Worm (Caenorhabditis elegans): ENCODE measurements around the gene irld-4.

irld-4 gene

ce11 chrIV:14610942-14611724 lies 21.8 kb upstream of the irld-4 start:
- TF ChIP-seq flt-1 (GFP tag; IDR thresholded peaks at IDR 0.05) (no peak), klf-2 (GFP tag; conservative IDR thresholded peaks at IDR 0.05) (no peak), ref-1 (GFP tag; conservative IDR thresholded peaks at IDR 0.05) (no peak), ztf-29 (GFP tag; IDR thresholded peaks at IDR 0.05) (no peak), T22C8.4 (GFP tag; IDR thresholded peaks at IDR 0.05) (no peak), med-1 (GFP tag; optimal IDR thresholded peaks at IDR 0.05; ENCODE audit: insufficient read depth) (no peak), cog-1 (tag; optimal IDR thresholded peaks at IDR 0.05) (no peak), ztf-23 (GFP tag; IDR thresholded peaks at IDR 0.05) (no peak), tab-1 (GFP tag; IDR thresholded peaks at IDR 0.05) (no peak)

ce11 chrIV:14611892-14612497 lies 20.9 kb upstream of the irld-4 start:
- TF ChIP-seq flt-1 (GFP tag; IDR thresholded peaks at IDR 0.05) (no peak), med-1 (GFP tag; optimal IDR thresholded peaks at IDR 0.05; ENCODE audit: insufficient read depth) (no peak), ztf-29 (GFP tag; IDR thresholded peaks at IDR 0.05) (no peak; the same call in 1 of the 2 replicates), cog-1 (tag; optimal IDR thresholded peaks at IDR 0.05) (no peak), ref-1 (GFP tag; conservative IDR thresholded peaks at IDR 0.05) (no peak), ztf-23 (GFP tag; IDR thresholded peaks at IDR 0.05) (no peak), tab-1 (GFP tag; IDR thresholded peaks at IDR 0.05) (no peak), klf-2 (GFP tag; conservative IDR thresholded peaks at IDR 0.05) (no peak), T22C8.4 (GFP tag; IDR thresholded peaks at IDR 0.05) (no peak)

DNA sequence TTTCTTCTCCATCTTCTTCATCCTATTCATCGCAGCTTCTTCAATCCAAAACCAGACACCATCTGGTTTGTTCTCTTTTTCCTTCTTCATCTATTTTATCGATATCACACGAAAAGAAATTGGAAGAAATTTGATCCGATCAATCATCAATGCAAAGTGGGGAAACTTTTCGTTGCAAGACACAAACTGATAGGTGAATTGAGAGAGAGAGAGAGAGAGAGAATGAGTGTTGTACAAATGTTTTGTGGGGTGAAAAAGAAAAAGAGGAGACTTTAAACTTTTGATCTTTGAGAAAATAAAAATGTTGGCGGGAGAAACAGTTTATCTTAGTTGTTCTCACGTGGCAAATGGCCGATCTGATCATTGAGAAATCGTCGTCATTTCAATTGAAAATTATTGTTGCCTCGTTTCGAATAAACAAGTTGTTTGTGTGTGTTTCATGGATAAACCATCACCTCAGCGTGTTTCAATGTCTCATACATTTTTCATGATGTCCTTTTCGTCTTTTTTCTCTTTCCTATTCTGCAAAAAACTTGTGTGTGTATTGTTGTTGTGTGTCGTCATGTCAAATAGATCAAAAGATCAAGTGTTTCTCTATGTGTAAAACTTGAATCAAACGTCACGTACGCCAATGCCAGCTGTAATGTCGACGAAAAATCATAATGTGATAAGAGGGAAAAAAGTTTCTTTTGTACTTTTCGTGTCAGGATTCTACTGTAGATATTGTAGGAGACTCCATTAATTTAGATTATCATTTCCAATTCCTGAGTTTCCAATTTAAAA lies 20.2 kb upstream of the irld-4 start:
- no peak for TF ChIP-seq flt-1 (GFP tag; IDR thresholded peaks at IDR 0.05)
- no peak for TF ChIP-seq ref-1 (GFP tag; conservative IDR thresholded peaks at IDR 0.05)
- no peak for TF ChIP-seq ztf-29 (GFP tag; IDR thresholded peaks at IDR 0.05)
- TF ChIP-seq cog-1 (tag; optimal IDR thresholded peaks at IDR 0.05) = no peak
- no peak for TF ChIP-seq T22C8.4 (GFP tag; IDR thresholded peaks at IDR 0.05)
- TF ChIP-seq med-1 (GFP tag; optimal IDR thresholded peaks at IDR 0.05; ENCODE audit: insufficient read depth) = no peak
- no peak for TF ChIP-seq klf-2 (GFP tag; conservative IDR thresholded peaks at IDR 0.05)
- no peak for TF ChIP-seq tab-1 (GFP tag; IDR thresholded peaks at IDR 0.05)
- no peak for TF ChIP-seq ztf-23 (GFP tag; IDR thresholded peaks at IDR 0.05)

DNA sequence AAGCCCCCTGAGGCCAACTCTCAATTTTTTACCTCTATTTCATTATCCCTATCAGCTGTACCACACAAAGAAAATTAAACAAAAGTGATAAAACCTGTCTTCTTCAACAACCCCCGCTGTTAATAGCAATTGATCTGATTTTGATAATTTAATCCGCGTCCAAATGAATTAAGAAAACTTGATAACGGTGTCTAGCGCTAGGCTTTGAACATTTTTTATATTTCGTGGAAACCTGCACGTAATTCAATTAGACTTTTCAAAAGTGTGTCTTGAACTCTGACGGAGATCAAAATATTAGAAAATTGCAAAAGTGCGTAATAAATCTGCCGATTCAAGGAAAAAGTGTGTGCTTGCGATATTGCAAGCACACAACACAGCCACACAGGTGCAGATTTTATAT lies 19.5 kb upstream of the irld-4 start:
- TF ChIP-seq cog-1 (tag; optimal IDR thresholded peaks at IDR 0.05) (no peak), ztf-29 (GFP tag; IDR thresholded peaks at IDR 0.05) (no peak), ref-1 (GFP tag; conservative IDR thresholded peaks at IDR 0.05) (no peak), ztf-23 (GFP tag; IDR thresholded peaks at IDR 0.05) (no peak), med-1 (GFP tag; optimal IDR thresholded peaks at IDR 0.05; ENCODE audit: insufficient read depth) (no peak), T22C8.4 (GFP tag; IDR thresholded peaks at IDR 0.05) (no peak), klf-2 (GFP tag; conservative IDR thresholded peaks at IDR 0.05) (no peak), flt-1 (GFP tag; IDR thresholded peaks at IDR 0.05) (no peak)

DNA sequence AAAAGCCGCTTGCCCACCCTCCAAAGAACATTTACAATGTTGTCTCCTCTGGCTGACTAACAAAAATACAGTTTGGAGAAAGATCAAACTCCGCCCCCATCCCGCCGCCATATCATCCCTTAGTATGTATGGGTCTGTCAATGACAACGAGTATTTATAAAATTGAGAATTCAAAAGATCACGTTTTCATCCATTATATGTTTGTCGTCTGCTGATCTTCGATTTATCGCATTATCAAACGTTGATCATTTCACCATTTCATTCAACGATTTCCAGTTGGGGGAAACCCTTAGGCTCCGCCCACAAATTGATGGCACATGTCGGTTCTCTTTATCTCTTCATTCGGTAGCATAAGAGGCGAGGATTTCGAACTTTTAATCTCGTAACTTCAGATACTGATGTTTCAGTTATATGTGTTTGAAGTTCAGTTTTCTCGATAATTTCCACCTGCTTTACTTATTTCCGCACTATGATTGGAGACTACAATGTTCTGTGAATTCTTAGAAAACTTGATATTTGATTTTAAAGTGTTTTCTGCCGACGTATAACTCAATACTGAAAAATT lies 18.6 kb upstream of the irld-4 start:
- TF ChIP-seq ztf-29 (GFP tag; IDR thresholded peaks at IDR 0.05) (no peak), ref-1 (GFP tag; conservative IDR thresholded peaks at IDR 0.05) (no peak), tab-1 (GFP tag; IDR thresholded peaks at IDR 0.05) (no peak), med-1 (GFP tag; optimal IDR thresholded peaks at IDR 0.05; ENCODE audit: insufficient read depth) (no peak), ztf-23 (GFP tag; IDR thresholded peaks at IDR 0.05) (no peak), flt-1 (GFP tag; IDR thresholded peaks at IDR 0.05) (no peak), cog-1 (tag; optimal IDR thresholded peaks at IDR 0.05) (no peak), T22C8.4 (GFP tag; IDR thresholded peaks at IDR 0.05) (no peak), klf-2 (GFP tag; conservative IDR thresholded peaks at IDR 0.05) (no peak)

ce11 chrIV:14616303-14616702 lies 16.6 kb upstream of the irld-4 start, which contains the start of gene dmd-6:
Gene dmd-6 (plus strand): TSS chrIV:14616603.
- no peak for TF ChIP-seq ztf-23 (GFP tag; IDR thresholded peaks at IDR 0.05)
- no peak for TF ChIP-seq cog-1 (tag; optimal IDR thresholded peaks at IDR 0.05)
- no peak for TF ChIP-seq ztf-29 (GFP tag; IDR thresholded peaks at IDR 0.05)
- no peak for TF ChIP-seq med-1 (GFP tag; optimal IDR thresholded peaks at IDR 0.05; ENCODE audit: insufficient read depth)
- TF ChIP-seq klf-2 (GFP tag; conservative IDR thresholded peaks at IDR 0.05) = no peak
- no peak for TF ChIP-seq T22C8.4 (GFP tag; IDR thresholded peaks at IDR 0.05)
- no peak for TF ChIP-seq ref-1 (GFP tag; conservative IDR thresholded peaks at IDR 0.05)
- TF ChIP-seq tab-1 (GFP tag; IDR thresholded peaks at IDR 0.05) = no peak
- TF ChIP-seq flt-1 (GFP tag; IDR thresholded peaks at IDR 0.05) = no peak

- TF ChIP-seq med-1 (GFP tag; optimal IDR thresholded peaks at IDR 0.05; ENCODE audit: insufficient read depth) (no peak), klf-2 (GFP tag; conservative IDR thresholded peaks at IDR 0.05) (no peak), ztf-23 (GFP tag; IDR thresholded peaks at IDR 0.05) (no peak), cog-1 (tag; optimal IDR thresholded peaks at IDR 0.05) (no peak), ztf-29 (GFP tag; IDR thresholded peaks at IDR 0.05) (no peak), T22C8.4 (GFP tag; IDR thresholded peaks at IDR 0.05) (no peak), flt-1 (GFP tag; IDR thresholded peaks at IDR 0.05) (no peak), tab-1 (GFP tag; IDR thresholded peaks at IDR 0.05) (no peak), ref-1 (GFP tag; conservative IDR thresholded peaks at IDR 0.05) (no peak)
Observed at ce11 chrIV:14617059-14617458, 15.8 kb upstream of the irld-4 start.

- no peak for TF ChIP-seq T22C8.4 (GFP tag; IDR thresholded peaks at IDR 0.05)
- TF ChIP-seq ztf-23 (GFP tag; IDR thresholded peaks at IDR 0.05) = no peak
- no peak for TF ChIP-seq med-1 (GFP tag; optimal IDR thresholded peaks at IDR 0.05; ENCODE audit: insufficient read depth)
- TF ChIP-seq tab-1 (GFP tag; IDR thresholded peaks at IDR 0.05) = no peak
- TF ChIP-seq cog-1 (tag; optimal IDR thresholded peaks at IDR 0.05) = no peak
- no peak for TF ChIP-seq klf-2 (GFP tag; conservative IDR thresholded peaks at IDR 0.05)
- TF ChIP-seq flt-1 (GFP tag; IDR thresholded peaks at IDR 0.05) = no peak
- no peak for TF ChIP-seq ref-1 (GFP tag; conservative IDR thresholded peaks at IDR 0.05)
- TF ChIP-seq ztf-29 (GFP tag; IDR thresholded peaks at IDR 0.05) = no peak
Observed at ce11 chrIV:14617498-14617897, 15.4 kb upstream of the irld-4 start.
